Worm (Caenorhabditis elegans): Measurements from ENCODE around the gene svh-2.

ce11 chrX:6598732-6599131, 45.6 kb downstream of the svh-2 start, which contains the start of gene hic-1:
- no peak for TF ChIP-seq ztf-23 (GFP tag; IDR thresholded peaks at IDR 0.05)
- TF ChIP-seq tab-1 (GFP tag; IDR thresholded peaks at IDR 0.05) = no peak
- TF ChIP-seq cog-1 (tag; optimal IDR thresholded peaks at IDR 0.05) = no peak
- no peak for TF ChIP-seq ref-1 (GFP tag; conservative IDR thresholded peaks at IDR 0.05)
- no peak for TF ChIP-seq flt-1 (GFP tag; IDR thresholded peaks at IDR 0.05)

Measured in whole organism, midembryonic.